Fruit fly (Drosophila melanogaster): ENCODE measurements around the gene Abcd3.

The Abcd3 gene

DNA sequence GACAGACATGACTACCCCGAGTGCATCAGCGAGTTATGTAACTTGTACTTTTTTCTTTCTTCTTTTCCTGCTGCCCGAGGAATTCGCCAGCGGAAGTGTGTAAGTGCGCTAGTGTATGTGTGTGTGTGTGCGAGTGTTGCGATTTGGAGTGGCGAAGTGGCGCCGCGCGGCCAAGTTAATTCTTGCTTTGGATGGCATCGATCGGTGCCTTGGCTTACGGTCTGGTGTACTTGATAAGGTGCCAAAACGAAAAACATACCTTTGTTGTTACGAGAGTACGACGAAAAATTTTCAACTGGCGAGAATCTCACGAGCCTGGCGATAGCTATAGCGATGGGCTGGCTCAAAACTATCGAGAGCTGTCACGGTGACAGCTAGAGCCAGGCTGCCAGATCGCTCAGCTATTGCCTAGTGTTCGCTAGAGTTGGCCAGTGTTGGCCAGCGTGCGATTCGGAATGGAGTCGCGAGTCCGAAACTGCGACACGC is 6.5 kb upstream of the Abcd3 start, which contains the start of the genes CG18809, COX6B, CG33932 and Rpp20 (continued):
- TF ChIP-seq grn (GFP tag; optimal IDR thresholded peaks at IDR 0.05) = peak; percentile 7
- peak; percentile 91 for TF ChIP-seq unc-4 (GFP tag; IDR thresholded peaks at IDR 0.05; ENCODE audit: partially characterized antibody)
- TF ChIP-seq Scr (GFP tag; IDR thresholded peaks at IDR 0.05; ENCODE audit: partially characterized antibody) = peak; percentile 92
- peak; percentile 99 for TF ChIP-seq amos (GFP tag; IDR thresholded peaks at IDR 0.05; ENCODE audit: partially characterized antibody)
- peak; percentile 97 for TF ChIP-seq CG16813 (GFP tag; IDR thresholded peaks at IDR 0.05; ENCODE audit: partially characterized antibody)
- TF ChIP-seq CG11093 (GFP tag; IDR thresholded peaks at IDR 0.05) = no peak
- peak; percentile 98 for TF ChIP-seq Opbp (GFP tag; IDR thresholded peaks at IDR 0.05; ENCODE audit: partially characterized antibody)
- TF ChIP-seq ap (GFP tag; IDR thresholded peaks at IDR 0.05) = no peak
- peak; percentile 71 for TF ChIP-seq maf-S (GFP tag; optimal IDR thresholded peaks at IDR 0.05)
- TF ChIP-seq CG12071 (GFP tag; optimal IDR thresholded peaks at IDR 0.05) = no peak
- TF ChIP-seq chn (GFP tag; optimal IDR thresholded peaks at IDR 0.05) = peak; percentile 39
- TF ChIP-seq wek (GFP tag; optimal IDR thresholded peaks at IDR 0.05) = no peak
- TF ChIP-seq NK7.1 (GFP tag; optimal IDR thresholded peaks at IDR 0.05) = peak; percentile 19
- peak; percentile 95 for TF ChIP-seq CG10267 (tag; optimal IDR thresholded peaks at IDR 0.05)
- peak; percentile 52 for TF ChIP-seq CG17912 (GFP tag; optimal IDR thresholded peaks at IDR 0.05)
- peak; percentile 35; the same call in 1 of the 2 replicates for TF ChIP-seq Awh (GFP tag; IDR thresholded peaks at IDR 0.05)
- TF ChIP-seq CG31365 (tag; optimal IDR thresholded peaks at IDR 0.05) = no peak
- peak; percentile 87 for TF ChIP-seq mam (GFP tag; optimal IDR thresholded peaks at IDR 0.05)
- TF ChIP-seq kay (GFP tag; optimal IDR thresholded peaks at IDR 0.05) = peak; percentile 12
- peak; percentile 56 for TF ChIP-seq disco-r (GFP tag; optimal IDR thresholded peaks at IDR 0.05)
- peak; percentile 73 for TF ChIP-seq CG11085 (GFP tag; IDR thresholded peaks at IDR 0.05)
- peak; percentile 91 for TF ChIP-seq CG7963 (GFP tag; IDR thresholded peaks at IDR 0.05; ENCODE audit: partially characterized antibody)
- 0 out of 3 replicates have a peak, but pooled peaks have one; percentile 21 for TF ChIP-seq CG14050 (GFP tag; IDR thresholded peaks at IDR 0.05)
- peak; percentile 70 for TF ChIP-seq HLH54F (GFP tag; optimal IDR thresholded peaks at IDR 0.05)
- TF ChIP-seq CG13287 (GFP tag; IDR thresholded peaks at IDR 0.05; ENCODE audit: partially characterized antibody) = peak; percentile 95
- peak; percentile 34 for TF ChIP-seq Dek (tag; optimal IDR thresholded peaks at IDR 0.05)
- TF ChIP-seq CG16815 (GFP tag; optimal IDR thresholded peaks at IDR 0.05) = peak; percentile 25
- no peak for TF ChIP-seq Tbp (GFP tag; optimal IDR thresholded peaks at IDR 0.05)
- TF ChIP-seq sens (GFP tag) = peak; percentile 91
- peak; percentile 18; the same call in 1 of the 2 replicates for TF ChIP-seq sens-2 (GFP tag; IDR thresholded peaks at IDR 0.05)
- TF ChIP-seq CG10462 (GFP tag; optimal IDR thresholded peaks at IDR 0.05) = peak; percentile 9
- TF ChIP-seq ems (GFP tag; optimal IDR thresholded peaks at IDR 0.05) = peak; percentile 63
- peak; percentile 27 for TF ChIP-seq Atf-2 (GFP tag; optimal IDR thresholded peaks at IDR 0.05)
- TF ChIP-seq p53 (GFP tag; optimal IDR thresholded peaks at IDR 0.05) = peak; percentile 71
- peak; percentile 70 for TF ChIP-seq gro (GFP tag; optimal IDR thresholded peaks at IDR 0.05)

DNA sequence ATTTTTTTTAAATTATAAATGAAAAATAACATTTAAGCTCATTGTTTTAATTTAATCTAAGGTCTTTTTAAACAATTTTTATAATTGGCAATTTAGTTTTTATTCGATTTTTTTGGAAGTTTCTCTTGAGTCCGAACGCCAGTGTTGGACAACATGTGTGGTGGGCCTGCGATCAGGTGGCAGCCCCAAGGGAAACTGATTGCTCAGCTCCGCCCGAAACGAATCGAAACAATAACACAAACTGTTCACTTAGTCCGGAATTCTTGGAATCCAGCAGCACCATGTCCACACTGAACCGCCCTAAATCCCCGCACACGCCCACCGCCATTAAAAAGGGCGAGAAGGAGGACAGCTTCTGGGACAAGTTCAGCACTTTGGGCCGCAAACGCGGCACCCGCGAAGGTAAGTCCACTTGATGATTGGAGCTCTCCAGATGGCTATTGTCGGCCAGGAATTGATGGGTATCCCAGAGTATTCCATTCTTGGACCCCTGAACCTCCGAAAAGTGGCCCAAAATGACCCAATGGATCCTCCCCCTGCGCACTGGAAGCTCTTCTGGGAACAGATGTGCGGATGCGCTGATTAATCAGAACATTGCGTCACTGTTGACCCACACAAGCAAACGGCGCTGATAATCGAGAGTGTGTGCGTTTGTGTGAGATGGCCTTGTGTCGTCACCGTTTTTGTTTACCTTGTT is 4.5 kb upstream of the Abcd3 start, which contains the start of gene parvin:
Gene parvin (plus strand): TSS at position 134 of the 697 bp plus-strand sequence.
- TF ChIP-seq tx (GFP tag; optimal IDR thresholded peaks at IDR 0.05) (peak; percentile 52), Dref (GFP tag; IDR thresholded peaks at IDR 0.05) (peak; percentile 45; the same call in 1 of the 2 replicates), Sry-δ (GFP tag; optimal IDR thresholded peaks at IDR 0.05) (peak; percentile 56), CG1024 (GFP tag; IDR thresholded peaks at IDR 0.05) (no peak), sna (GFP tag; IDR thresholded peaks at IDR 0.05; ENCODE audit: partially characterized antibody) (0 out of 2 replicates have a peak, but pooled peaks have one; percentile 14), CG1602 (GFP tag; optimal IDR thresholded peaks at IDR 0.05) (no peak), chif (GFP tag; optimal IDR thresholded peaks at IDR 0.05) (no peak), CG17568 (GFP tag; optimal IDR thresholded peaks at IDR 0.05) (no peak), CG8944 (GFP tag; optimal IDR thresholded peaks at IDR 0.05) (no peak), amos (GFP tag; IDR thresholded peaks at IDR 0.05; ENCODE audit: partially characterized antibody) (peak; percentile 32; the same call in 1 of the 2 replicates), Asciz (GFP tag; optimal IDR thresholded peaks at IDR 0.05) (no peak), chn (GFP tag; optimal IDR thresholded peaks at IDR 0.05) (no peak), bsh (GFP tag; optimal IDR thresholded peaks at IDR 0.05) (no peak), MESR4 (GFP tag; optimal IDR thresholded peaks at IDR 0.05) (peak; percentile 86), stwl (tag; optimal IDR thresholded peaks at IDR 0.05) (peak; percentile 22), peb (GFP tag; IDR thresholded peaks at IDR 0.05) (no peak), lilli (GFP tag; optimal IDR thresholded peaks at IDR 0.05) (no peak)
